Worm (Caenorhabditis elegans) whole organism, L4 larva: ENCODE data around the gene F09C6.14.

ENCODE experiments used
- ZK546.5 ChIP-seq, 2 experiments: sonication (generic microtip); optimal IDR thresholded peaks; 2 replicates each; lab custom pipeline; 2017; ENCODE audit warnings: missing biosample characterization in 2 of 2, missing genetic modification characterization in 2 of 2
- aha-1 ChIP-seq: fragments of 150-350 bp; peaks from one replicate; lab custom pipeline; 2014; ENCODE audit warnings: missing biosample characterization, missing genetic modification characterization
- dpl-1 ChIP-seq: fragments of 150-350 bp; optimal IDR thresholded peaks from 2 replicates; lab custom pipeline; 2014; ENCODE audit warnings: missing biosample characterization, missing genetic modification reagents, missing genetic modification characterization
- lin-38 ChIP-seq: fragments of 200-800 bp; sonication (Bioruptor generic); IDR thresholded peaks from 2 replicates; pipeline ENCODE4 v1.3.6; 2022; ENCODE audit warnings: missing genetic modification reagents, missing genetic modification characterization, missing compliant biosample characterization
- nhr-11 ChIP-seq: fragments of 150-350 bp; optimal IDR thresholded peaks from 2 replicates; lab custom pipeline; 2014; ENCODE audit warnings: missing biosample characterization, missing genetic modification characterization
- nhr-25 ChIP-seq: sonication (generic microtip); optimal IDR thresholded peaks from 2 replicates; lab custom pipeline; 2017; ENCODE audit warnings: missing genetic modification characterization, mild to moderate bottlenecking, missing compliant biosample characterization, antibody characterized with exemption, moderate library complexity, borderline replicate concordance; ENCODE audit not compliant: insufficient read depth
- tag-97 ChIP-seq: fragments of 200-800 bp; sonication (Bioruptor generic); IDR thresholded peaks from 2 replicates; pipeline ENCODE4 v1.3.6; 2022; ENCODE audit warnings: missing genetic modification characterization, missing compliant biosample characterization
- zfp-2 ChIP-seq: sonication (generic microtip); optimal IDR thresholded peaks from 2 replicates; lab custom pipeline; 2016; ENCODE audit warnings: mild to moderate bottlenecking, missing genetic modification characterization, missing compliant biosample characterization

ce11 chrV:16916079-16916478, 35.3 kb downstream of the F09C6.14 start, which contains the start of gene F09C6.10:
- TF ChIP-seq lin-38 (GFP tag; lab: Robert Waterston, UW), result no peak
- no peak for TF ChIP-seq tag-97 (GFP tag; lab: Robert Waterston, UW)
- TF ChIP-seq aha-1 (tag; lab: Kevin White, UChicago), result no peak
- no peak for TF ChIP-seq dpl-1 (GFP tag; lab: Kevin White, UChicago)
- no peak for TF ChIP-seq nhr-25
- no peak for TF ChIP-seq nhr-11 (tag; lab: Kevin White, UChicago)
- TF ChIP-seq zfp-2 (tag; lab: Kevin White, UChicago), result no peak
- no peak for TF ChIP-seq ZK546.5 (tag; optimal IDR thresholded peaks at IDR 0.05; lab: Kevin White, UChicago)
